Fruit fly (Drosophila melanogaster): Measurements from ENCODE around the gene CG34051.

- TF ChIP-seq CTCF (optimal IDR thresholded peaks at IDR 0.05) (peak; percentile 32 to 75), CG8478 (optimal IDR thresholded peaks at IDR 0.05) (no peak)
These were observed 45.6 kb downstream of the CG34051 start for dm6 chr2L:19915195-19915594.
